Fruit fly (Drosophila melanogaster) whole organism, embryonic: ENCODE results near the gene CG1801.

Source experiments
- ATbp ChIP-seq: fragments of 200-800 bp; sonication (Bioruptor generic); optimal IDR thresholded peaks from 2 replicates; lab custom pipeline; 2017; ENCODE audit warnings: missing biosample characterization, mild to moderate bottlenecking, missing genetic modification characterization, missing genetic modification reagents
- Blimp-1 ChIP-seq: fragments of 200-800 bp; sonication (Bioruptor generic); optimal IDR thresholded peaks from 3 replicates; lab custom pipeline; 2018; ENCODE audit warnings: missing biosample characterization, missing genetic modification characterization, mild to moderate bottlenecking, moderate library complexity, missing genetic modification reagents
- CG10979 ChIP-seq: fragments of 200-800 bp; sonication (Bioruptor generic); optimal IDR thresholded peaks from 2 replicates; lab custom pipeline; 2018; ENCODE audit warnings: missing biosample characterization, mild to moderate bottlenecking, missing genetic modification characterization, moderate library complexity
- CG11504 ChIP-seq: fragments of 200-800 bp; sonication (Bioruptor generic); optimal IDR thresholded peaks from 3 replicates; lab custom pipeline; 2019; ENCODE audit warnings: missing biosample characterization, mild to moderate bottlenecking, missing genetic modification characterization, moderate library complexity
- CG12219 ChIP-seq: fragments of 200-800 bp; sonication (Bioruptor generic); optimal IDR thresholded peaks from 3 replicates; lab custom pipeline; 2018; ENCODE audit warnings: missing biosample characterization, mild to moderate bottlenecking, missing genetic modification characterization
- CG15601 ChIP-seq: fragments of 200-800 bp; sonication (Bioruptor generic); optimal IDR thresholded peaks from 3 replicates; lab custom pipeline; 2019; ENCODE audit warnings: missing biosample characterization, mild to moderate bottlenecking, missing genetic modification characterization, moderate library complexity
- CG17186 ChIP-seq: fragments of 200-800 bp; sonication (Bioruptor generic); optimal IDR thresholded peaks from 3 replicates; lab custom pipeline; 2017; ENCODE audit warnings: missing biosample characterization, missing genetic modification reagents, missing genetic modification characterization
- CG17568 ChIP-seq: fragments of 200-800 bp; sonication (Bioruptor generic); optimal IDR thresholded peaks from 2 replicates; lab custom pipeline; 2018; ENCODE audit warnings: missing biosample characterization, mild to moderate bottlenecking, missing genetic modification characterization, moderate library complexity
- CG17829 ChIP-seq: fragments of 200-800 bp; optimal IDR thresholded peaks from 2 replicates; lab custom pipeline; 2019; ENCODE audit warnings: missing biosample characterization, mild to moderate bottlenecking, missing genetic modification characterization, moderate library complexity
- CG18764 ChIP-seq: fragments of 200-800 bp; sonication (Bioruptor generic); optimal IDR thresholded peaks from 3 replicates; lab custom pipeline; 2016; ENCODE audit warnings: missing biosample characterization, missing genetic modification characterization
- CG2120 ChIP-seq: fragments of 200-800 bp; sonication (Bioruptor generic); optimal IDR thresholded peaks from 3 replicates; lab custom pipeline; 2016; ENCODE audit warnings: missing biosample characterization, missing genetic modification characterization
- CG2202 ChIP-seq: fragments of 200-800 bp; sonication (Bioruptor generic); optimal IDR thresholded peaks from 2 replicates; lab custom pipeline; 2018; ENCODE audit warnings: missing biosample characterization, mild to moderate bottlenecking, missing genetic modification characterization
- CG3838 ChIP-seq: fragments of 200-800 bp; sonication (Bioruptor generic); optimal IDR thresholded peaks from 3 replicates; lab custom pipeline; 2016; ENCODE audit warnings: missing biosample characterization, missing genetic modification characterization
- CG4328 ChIP-seq: fragments of 200-800 bp; sonication (Bioruptor generic); optimal IDR thresholded peaks from 3 replicates; lab custom pipeline; 2017; ENCODE audit warnings: missing biosample characterization, missing genetic modification reagents, missing genetic modification characterization
- CG6254 ChIP-seq: fragments of 200-800 bp; sonication (Bioruptor generic); optimal IDR thresholded peaks from 3 replicates; lab custom pipeline; 2017; ENCODE audit warnings: mild to moderate bottlenecking, missing biosample characterization, missing genetic modification reagents, missing genetic modification characterization
- CG6272 ChIP-seq: fragments of 200-800 bp; sonication (Bioruptor generic); IDR thresholded peaks from 2 replicates; pipeline ENCODE4 v1.3.6; 2022; ENCODE audit warnings: missing biosample characterization, missing genetic modification characterization
- CG6854 ChIP-seq: fragments of 200-800 bp; sonication (Bioruptor generic); optimal IDR thresholded peaks from 3 replicates; lab custom pipeline; 2017; ENCODE audit warnings: missing biosample characterization, mild to moderate bottlenecking, missing genetic modification characterization
- CG7271 ChIP-seq: fragments of 200-800 bp; sonication (Bioruptor generic); optimal IDR thresholded peaks from 2 replicates; lab custom pipeline; 2018; ENCODE audit warnings: missing biosample characterization, mild to moderate bottlenecking, missing genetic modification characterization, moderate library complexity
- CG8478 ChIP-seq: fragments of >200 bp; optimal IDR thresholded peaks from 2 replicates; lab custom pipeline; 2018
- CG9817 ChIP-seq: fragments of 200-800 bp; sonication (Bioruptor generic); optimal IDR thresholded peaks from 2 replicates; lab custom pipeline; 2018; ENCODE audit warnings: missing biosample characterization, mild to moderate bottlenecking, missing genetic modification characterization, moderate library complexity
- CG9932 ChIP-seq: fragments of 200-800 bp; sonication (Bioruptor generic); IDR thresholded peaks from 2 replicates; pipeline ENCODE4 v1.3.6; 2022; ENCODE audit warnings: missing biosample characterization, missing genetic modification characterization
- D19A ChIP-seq: fragments of 200-800 bp; optimal IDR thresholded peaks from 3 replicates; lab custom pipeline; 2019; ENCODE audit warnings: missing biosample characterization, mild to moderate bottlenecking, missing genetic modification characterization, moderate library complexity
- Dref ChIP-seq: fragments of 200-800 bp; sonication (Bioruptor generic); IDR thresholded peaks from 2 replicates; pipeline ENCODE4 v1.3.6; 2022; ENCODE audit warnings: missing biosample characterization, missing genetic modification characterization
- Eip74EF ChIP-seq, 2 experiments: fragments of 200-800 bp in 1 of 2; fragments of >200 bp in 1 of 2; sonication (Bioruptor generic) in 1 of 2; optimal IDR thresholded peaks; 2 replicates each; lab custom pipeline; 2017 to 2019; ENCODE audit warnings: missing biosample characterization in 2 of 2, missing genetic modification characterization in 2 of 2, mild to moderate bottlenecking in 1 of 2, moderate library complexity in 1 of 2
- Elba2 ChIP-seq: fragments of 200-800 bp; sonication (Bioruptor generic); optimal IDR thresholded peaks from 3 replicates; lab custom pipeline; 2016; ENCODE audit warnings: missing biosample characterization, missing genetic modification characterization
- Ets97D ChIP-seq: fragments of 200-800 bp; sonication (Bioruptor generic); optimal IDR thresholded peaks from 3 replicates; lab custom pipeline; 2016; ENCODE audit warnings: missing biosample characterization, missing genetic modification characterization
- Fer2 ChIP-seq: fragments of 200-800 bp; sonication (Bioruptor generic); optimal IDR thresholded peaks from 2 replicates; lab custom pipeline; 2018; ENCODE audit warnings: missing biosample characterization, mild to moderate bottlenecking, missing genetic modification characterization, moderate library complexity
- H2.0 ChIP-seq: fragments of 200-800 bp; sonication (Bioruptor generic); IDR thresholded peaks from 2 replicates; pipeline ENCODE4 v1.3.6; 2022; ENCODE audit warnings: missing biosample characterization, missing genetic modification characterization
- Hmr ChIP-seq: fragments of 200-800 bp; sonication (Bioruptor generic); optimal IDR thresholded peaks from 3 replicates; lab custom pipeline; 2017; ENCODE audit warnings: mild to moderate bottlenecking, missing biosample characterization, missing genetic modification reagents, missing genetic modification characterization
- PHDP ChIP-seq: fragments of 200-800 bp; sonication (Bioruptor generic); optimal IDR thresholded peaks from 3 replicates; lab custom pipeline; 2018; ENCODE audit warnings: missing biosample characterization, mild to moderate bottlenecking, missing genetic modification characterization, moderate library complexity
- Rfx ChIP-seq: fragments of 200-800 bp; sonication (Bioruptor generic); IDR thresholded peaks from 2 replicates; pipeline ENCODE4 v1.3.6; 2022; ENCODE audit warnings: missing biosample characterization, missing genetic modification characterization
- Sin3A ChIP-seq: fragments of >200 bp; optimal IDR thresholded peaks from 2 replicates; lab custom pipeline; 2018
- Usf ChIP-seq: fragments of 200-800 bp; sonication (Bioruptor generic); optimal IDR thresholded peaks from 2 replicates; lab custom pipeline; 2017; ENCODE audit warnings: missing genotype, missing biosample characterization, missing genetic modification characterization
- abd-A ChIP-seq: fragments of 200-800 bp; sonication (Bioruptor generic); optimal IDR thresholded peaks from 3 replicates; lab custom pipeline; 2019; ENCODE audit warnings: missing biosample characterization, mild to moderate bottlenecking, missing genetic modification characterization, moderate library complexity
- az2 ChIP-seq: fragments of 200-800 bp; sonication (Bioruptor generic); optimal IDR thresholded peaks from 3 replicates; lab custom pipeline; 2016; ENCODE audit warnings: missing biosample characterization, missing genetic modification characterization
- bsh ChIP-seq, 2 experiments: fragments of 200-800 bp; sonication (Bioruptor generic); optimal IDR thresholded peaks; 2 replicates each; lab custom pipeline; 2017 to 2018; ENCODE audit warnings: mild to moderate bottlenecking in 2 of 2, missing biosample characterization in 2 of 2, missing genetic modification characterization in 2 of 2, moderate library complexity in 1 of 2
- ci ChIP-seq: fragments of 200-800 bp; sonication (Bioruptor generic); IDR thresholded peaks from 3 replicates; pipeline ENCODE4 v1.3.6; 2022; ENCODE audit warnings: missing biosample characterization, missing genetic modification characterization
- crc ChIP-seq: fragments of 200-800 bp; sonication (Bioruptor generic); optimal IDR thresholded peaks from 2 replicates; lab custom pipeline; 2016; ENCODE audit warnings: missing biosample characterization, missing genetic modification characterization
- fd102C ChIP-seq: fragments of 200-800 bp; sonication (Bioruptor generic); optimal IDR thresholded peaks from 2 replicates; lab custom pipeline; 2018; ENCODE audit warnings: missing biosample characterization, mild to moderate bottlenecking, missing genetic modification characterization, moderate library complexity
- grau ChIP-seq: fragments of 200-800 bp; optimal IDR thresholded peaks from 3 replicates; lab custom pipeline; 2019; ENCODE audit warnings: missing biosample characterization, mild to moderate bottlenecking, missing genetic modification characterization, moderate library complexity
- gsb-n ChIP-seq: fragments of 200-800 bp; sonication (Bioruptor generic); optimal IDR thresholded peaks from 3 replicates; lab custom pipeline; 2018; ENCODE audit warnings: missing biosample characterization, mild to moderate bottlenecking, missing genetic modification characterization
- jigr1 ChIP-seq: fragments of 200-800 bp; sonication (Bioruptor generic); IDR thresholded peaks from 3 replicates; pipeline ENCODE4 v1.3.6; 2022; ENCODE audit warnings: missing biosample characterization, missing genetic modification characterization
- mam ChIP-seq: fragments of 200-800 bp; sonication (Bioruptor generic); optimal IDR thresholded peaks from 3 replicates; lab custom pipeline; 2016; ENCODE audit warnings: missing biosample characterization, missing genetic modification characterization
- mld ChIP-seq: fragments of 200-800 bp; sonication (Bioruptor generic); IDR thresholded peaks from 3 replicates; pipeline ENCODE4 v1.3.6; 2022; ENCODE audit warnings: missing biosample characterization, missing genetic modification characterization; ENCODE audit not compliant: partially characterized antibody
- nmo ChIP-seq: fragments of 200-800 bp; sonication (Bioruptor generic); optimal IDR thresholded peaks from 2 replicates; lab custom pipeline; 2018; ENCODE audit warnings: missing biosample characterization, mild to moderate bottlenecking, missing genetic modification characterization, moderate library complexity
- peb ChIP-seq: fragments of 200-800 bp; sonication (Bioruptor generic); IDR thresholded peaks from 2 replicates; pipeline ENCODE4 v1.3.6; 2022; ENCODE audit warnings: missing biosample characterization, missing genetic modification characterization
- ranshi ChIP-seq: fragments of 200-800 bp; sonication (Bioruptor generic); IDR thresholded peaks from 2 replicates; pipeline ENCODE4 v1.3.6; 2022; ENCODE audit warnings: missing biosample characterization, missing genetic modification characterization
- row ChIP-seq: fragments of 200-800 bp; sonication (Bioruptor generic); IDR thresholded peaks from 3 replicates; pipeline ENCODE4 v1.3.6; 2022; ENCODE audit warnings: missing biosample characterization, missing genetic modification characterization
- sens ChIP-seq: fragments of 200-800 bp; sonication (Bioruptor generic); peaks from one replicate; lab custom pipeline; 2016; ENCODE audit warnings: missing biosample characterization, missing genetic modification characterization
- unpg ChIP-seq: fragments of 200-800 bp; sonication (Bioruptor generic); optimal IDR thresholded peaks from 3 replicates; lab custom pipeline; 2018; ENCODE audit warnings: missing biosample characterization, mild to moderate bottlenecking, missing genetic modification characterization, moderate library complexity
- vvl ChIP-seq: fragments of 200-800 bp; sonication (Bioruptor generic); IDR thresholded peaks from 2 replicates; pipeline ENCODE4 v1.3.6; 2022; ENCODE audit warnings: missing biosample characterization, missing genetic modification characterization
- zfh2 ChIP-seq: fragments of 200-800 bp; sonication (Bioruptor generic); optimal IDR thresholded peaks from 2 replicates; lab custom pipeline; 2016; ENCODE audit warnings: missing biosample characterization, missing genetic modification characterization

Gene CG1801

dm6 chrX:21282035-21282434 is 35.3 kb downstream of the CG1801 start:
- TF ChIP-seq gsb-n = no peak
- no peak for TF ChIP-seq peb (GFP tag; lab: Robert Waterston, UW)
- no peak for TF ChIP-seq CG3838
- no peak for TF ChIP-seq jigr1 (GFP tag; lab: Robert Waterston, UW)
- no peak for TF ChIP-seq vvl (GFP tag; lab: Robert Waterston, UW)
- TF ChIP-seq CG17829 = no peak
- TF ChIP-seq sens (GFP tag; lab: Kevin White, UChicago) = peak; percentile 61
- TF ChIP-seq abd-A (tag; lab: Kevin White, UChicago) = no peak
- TF ChIP-seq Fer2 (tag; lab: Kevin White, UChicago) = no peak
- no peak for TF ChIP-seq CG7271 (tag; lab: Kevin White, UChicago)
- no peak for TF ChIP-seq mam
- TF ChIP-seq H2.0 = peak; percentile 29; the same call in 1 of the 2 replicates
- peak; percentile 30 for TF ChIP-seq unpg (GFP tag; lab: Kevin White, UChicago)
- no peak for TF ChIP-seq CG6272
- TF ChIP-seq CG17186 = no peak
- peak; percentile 11 for TF ChIP-seq nmo (GFP tag; lab: Kevin White, UChicago)
- TF ChIP-seq CG17568 (GFP tag; lab: Kevin White, UChicago) = no peak
- TF ChIP-seq row = peak; percentile 44; the same call in 2 of the 3 replicates
- no peak for TF ChIP-seq Sin3A
- TF ChIP-seq zfh2 (GFP tag; lab: Kevin White, UChicago) = no peak
- TF ChIP-seq CG6854 (GFP tag; lab: Kevin White, UChicago) = no peak
- no peak for TF ChIP-seq CG18764
- TF ChIP-seq ci (GFP tag; lab: Robert Waterston, UW) = no peak
- TF ChIP-seq ATbp (GFP tag; lab: Kevin White, UChicago) = no peak
- no peak for TF ChIP-seq Elba2 (GFP tag; lab: Kevin White, UChicago)
- no peak for TF ChIP-seq CG15601 (tag; lab: Kevin White, UChicago)
- no peak for TF ChIP-seq CG2202 (tag; lab: Kevin White, UChicago)
- no peak for TF ChIP-seq crc (GFP tag; lab: Kevin White, UChicago)
- TF ChIP-seq Blimp-1 = peak; percentile 18
- peak; percentile 2 for TF ChIP-seq CG9817 (tag; lab: Kevin White, UChicago)
- peak; percentile 4 for TF ChIP-seq Hmr (GFP tag; lab: Kevin White, UChicago)
- peak; percentile 4 for TF ChIP-seq grau (tag; lab: Kevin White, UChicago)
- TF ChIP-seq CG8478 (lab: Kevin White, UChicago) = no peak
- peak; percentile 23 for TF ChIP-seq CG2120 (GFP tag; lab: Kevin White, UChicago)
- no peak for TF ChIP-seq az2
- no peak for TF ChIP-seq mld (GFP tag; lab: Robert Waterston, UW)
- TF ChIP-seq CG4328 = no peak
- no peak for TF ChIP-seq Ets97D (GFP tag; lab: Kevin White, UChicago)
- TF ChIP-seq CG10979 = no peak
- peak; percentile 76 for TF ChIP-seq Rfx (GFP tag; lab: Robert Waterston, UW)
- TF ChIP-seq CG9932 (GFP tag; lab: Robert Waterston, UW) = peak; percentile 17; the same call in 1 of the 2 replicates
- peak; percentile 19 for TF ChIP-seq CG12219 (GFP tag; lab: Kevin White, UChicago)
- TF ChIP-seq bsh (GFP tag; optimal IDR thresholded peaks at IDR 0.05; lab: Kevin White, UChicago) = peak in 1 of 2 experiments; percentile 19
- no peak for TF ChIP-seq Dref (GFP tag; lab: Robert Waterston, UW)
- TF ChIP-seq CG11504 (tag; lab: Kevin White, UChicago) = peak; percentile 5
- TF ChIP-seq D19A (tag; lab: Kevin White, UChicago) = peak; percentile 89
- peak; percentile 11 for TF ChIP-seq PHDP (tag; lab: Kevin White, UChicago)
- no peak for TF ChIP-seq Usf (GFP tag; lab: Kevin White, UChicago)
- TF ChIP-seq Eip74EF (GFP tag; optimal IDR thresholded peaks at IDR 0.05; lab: Kevin White, UChicago) = no peak
- no peak for TF ChIP-seq fd102C (GFP tag; lab: Kevin White, UChicago)
- peak; percentile 24; the same call in 1 of the 2 replicates for TF ChIP-seq ranshi (GFP tag; lab: Robert Waterston, UW)
- TF ChIP-seq CG6254 = no peak
